Worm (Caenorhabditis elegans) whole organism, L4/young adult: ENCODE data around the gene W10D9.1.
A peak's percentile ranks its signal among the peaks of the same experiment; 100 is the strongest.

Source experiments
- W03F9.2 ChIP-seq: fragments of 150-350 bp; optimal IDR thresholded peaks from 2 replicates; lab custom pipeline; 2014; ENCODE audit warnings: missing biosample characterization, missing genetic modification characterization
- dao-5 ChIP-seq: sonication (generic microtip); optimal IDR thresholded peaks from 2 replicates; lab custom pipeline; 2016; ENCODE audit warnings: missing genotype, missing genetic modification characterization, moderate library complexity, missing compliant biosample characterization
- him-1 ChIP-seq: sonication (generic microtip); optimal IDR thresholded peaks from 2 replicates; lab custom pipeline; 2016; ENCODE audit warnings: missing genotype, missing genetic modification reagents, missing genetic modification characterization, missing compliant biosample characterization

W10D9.1 gene

ce11 chrII:475890-476420 is 21.2 kb downstream of the W10D9.1 start, which contains the start of gene nsun-1:
nsun-1 (minus strand) TSS chrII:475940.
- TF ChIP-seq W03F9.2 (tag; lab: Kevin White, UChicago) (peak; percentile 35), dao-5 (no peak)

ce11 chrII:484328-484916 is 29.7 kb downstream of the W10D9.1 start, which contains the start of the genes gldi-1 and prp-21:
gldi-1 (minus strand) TSS chrII:484378.
prp-21 (plus strand) TSS chrII:484866.
- TF ChIP-seq W03F9.2 (tag; lab: Kevin White, UChicago) (peak; percentile 83), dao-5 (no peak), him-1 (tag; lab: Kevin White, UChicago) (no peak)

ce11 chrII:495124-495523 is 40.4 kb downstream of the W10D9.1 start, which contains the start of gene sms-5:
sms-5 (plus strand) TSS chrII:495424.
- no peak for TF ChIP-seq him-1 (tag; lab: Kevin White, UChicago)
- no peak for TF ChIP-seq W03F9.2 (tag; lab: Kevin White, UChicago)
- no peak for TF ChIP-seq dao-5

ce11 chrII:502638-503037 is 47.9 kb downstream of the W10D9.1 start:
- TF ChIP-seq W03F9.2 (tag; lab: Kevin White, UChicago) (no peak), dao-5 (no peak), him-1 (tag; lab: Kevin White, UChicago) (no peak)
